Worm (Caenorhabditis elegans) whole organism, young adult: Measurements from ENCODE around the gene srh-120.

Experiments
- C17E4.6 ChIP-seq: fragments of 200-800 bp; sonication (Bioruptor generic); IDR thresholded peaks from 2 replicates; pipeline ENCODE4 v1.3.6; 2022; ENCODE audit warnings: missing genetic modification reagents, missing genetic modification characterization, missing compliant biosample characterization
- F10E7.11 ChIP-seq: sonication (generic microtip); optimal IDR thresholded peaks from 2 replicates; lab custom pipeline; 2017; ENCODE audit warnings: mild to moderate bottlenecking, missing genetic modification characterization, moderate library complexity, missing compliant biosample characterization
- F37B4.10 ChIP-seq: fragments of 200-800 bp; sonication (Bioruptor generic); IDR thresholded peaks from 2 replicates; pipeline ENCODE4 v1.3.6; 2022; ENCODE audit warnings: missing genetic modification characterization, missing compliant biosample characterization
- F39B2.1 ChIP-seq: fragments of 200-800 bp; sonication (Bioruptor generic); IDR thresholded peaks from 2 replicates; pipeline ENCODE4 v1.3.6; 2022; ENCODE audit warnings: missing genetic modification reagents, missing genetic modification characterization, missing compliant biosample characterization
- F49E8.2 ChIP-seq: sonication (generic microtip); optimal IDR thresholded peaks from 3 replicates; lab custom pipeline; 2017; ENCODE audit warnings: missing genetic modification characterization, mild to moderate bottlenecking, missing compliant biosample characterization, antibody characterized with exemption, moderate library complexity; ENCODE audit not compliant: insufficient read depth
- F57A8.1 ChIP-seq: fragments of 200-800 bp; sonication (Bioruptor generic); optimal IDR thresholded peaks from 2 replicates; lab custom pipeline; 2018; ENCODE audit warnings: mild to moderate bottlenecking, missing genetic modification characterization, moderate library complexity, missing compliant biosample characterization
- K11D2.4 ChIP-seq: fragments of 200-800 bp; sonication (Bioruptor generic); IDR thresholded peaks from 2 replicates; pipeline ENCODE4 v1.3.6; 2022; ENCODE audit warnings: missing genetic modification reagents, missing genetic modification characterization, missing compliant biosample characterization
- T26A5.8 ChIP-seq: sonication (generic microtip); optimal IDR thresholded peaks from 2 replicates; lab custom pipeline; 2016; ENCODE audit warnings: missing genetic modification characterization, missing compliant biosample characterization
- Y53G8AR.9 ChIP-seq: fragments of 200-800 bp; sonication (Bioruptor generic); conservative IDR thresholded peaks from 2 replicates; pipeline ENCODE4 v1.3.6; 2022; ENCODE audit warnings: missing genetic modification reagents, missing genetic modification characterization, missing compliant biosample characterization
- Y67H2A.10 ChIP-seq: fragments of 200-800 bp; sonication (Bioruptor generic); conservative IDR thresholded peaks from 2 replicates; pipeline ENCODE4 v1.3.6; 2022; ENCODE audit warnings: missing genetic modification reagents, missing genetic modification characterization, missing compliant biosample characterization
- Y79H2A.3 ChIP-seq: fragments of 200-800 bp; sonication (Bioruptor generic); conservative IDR thresholded peaks from 2 replicates; pipeline ENCODE4 v1.3.6; 2022; ENCODE audit warnings: missing genetic modification reagents, missing genetic modification characterization, missing compliant biosample characterization
- ZK185.1 ChIP-seq: sonication (generic microtip); optimal IDR thresholded peaks from 2 replicates; lab custom pipeline; 2016; ENCODE audit warnings: mild to moderate bottlenecking, missing genetic modification characterization, missing compliant biosample characterization; ENCODE audit not compliant: poor library complexity, severe bottlenecking
- aptf-3 ChIP-seq: fragments of 200-800 bp; sonication (Bioruptor generic); IDR thresholded peaks from 2 replicates; pipeline ENCODE4 v1.3.6; 2022; ENCODE audit warnings: missing genetic modification characterization, missing compliant biosample characterization
- athp-1 ChIP-seq: sonication (generic microtip); optimal IDR thresholded peaks from 2 replicates; lab custom pipeline; 2017; ENCODE audit warnings: mild to moderate bottlenecking, missing genetic modification characterization, missing compliant biosample characterization
- attf-6 ChIP-seq: fragments of 200-800 bp; sonication (Bioruptor generic); IDR thresholded peaks from 2 replicates; pipeline ENCODE4 v1.3.6; 2022; ENCODE audit warnings: missing genetic modification reagents, missing genetic modification characterization, missing compliant biosample characterization
- bed-2 ChIP-seq: fragments of 200-800 bp; sonication (Bioruptor generic); IDR thresholded peaks from 2 replicates; pipeline ENCODE4 v1.3.6; 2022; ENCODE audit warnings: missing genetic modification reagents, missing genetic modification characterization, missing compliant biosample characterization
- dpff-1 ChIP-seq: sonication (generic microtip); optimal IDR thresholded peaks from 2 replicates; lab custom pipeline; 2017; ENCODE audit warnings: mild to moderate bottlenecking, missing genetic modification characterization, missing compliant biosample characterization
- egl-44 ChIP-seq: fragments of 200-800 bp; sonication (Bioruptor generic); IDR thresholded peaks from 2 replicates; pipeline ENCODE4 v1.3.6; 2022; ENCODE audit warnings: missing genetic modification reagents, missing genetic modification characterization, missing compliant biosample characterization
- egrh-3 ChIP-seq: fragments of 200-800 bp; sonication (Bioruptor generic); IDR thresholded peaks from 2 replicates; pipeline ENCODE4 v1.3.6; 2022; ENCODE audit warnings: missing genetic modification reagents, missing genetic modification characterization, missing compliant biosample characterization
- ets-4 ChIP-seq: fragments of 200-800 bp; sonication (Bioruptor generic); optimal IDR thresholded peaks from 2 replicates; lab custom pipeline; 2018; ENCODE audit warnings: mild to moderate bottlenecking, missing genetic modification characterization, missing compliant biosample characterization
- him-1 ChIP-seq: sonication (generic microtip); optimal IDR thresholded peaks from 2 replicates; lab custom pipeline; 2016; ENCODE audit warnings: missing genotype, missing genetic modification reagents, missing genetic modification characterization, missing compliant biosample characterization
- hsf-1 ChIP-seq: fragments of 200-800 bp; sonication (Bioruptor generic); IDR thresholded peaks from 2 replicates; pipeline ENCODE4 v1.3.6; 2022; ENCODE audit warnings: missing genetic modification reagents, missing genetic modification characterization, missing compliant biosample characterization
- let-526 ChIP-seq: fragments of 200-800 bp; sonication (Bioruptor generic); IDR thresholded peaks from 2 replicates; pipeline ENCODE4 v1.3.6; 2022; ENCODE audit warnings: missing genetic modification reagents, missing genetic modification characterization, missing compliant biosample characterization
- lin-40 ChIP-seq: sonication (generic microtip); optimal IDR thresholded peaks from 2 replicates; lab custom pipeline; 2016; ENCODE audit warnings: missing genetic modification characterization, mild to moderate bottlenecking, missing compliant biosample characterization, missing genotype, missing genetic modification reagents
- lin-54 ChIP-seq: fragments of 200-800 bp; sonication (Bioruptor generic); optimal IDR thresholded peaks from 2 replicates; lab custom pipeline; 2018; ENCODE audit warnings: mild to moderate bottlenecking, missing genetic modification characterization, missing compliant biosample characterization
- lsl-1 ChIP-seq: fragments of 200-800 bp; sonication (Bioruptor generic); optimal IDR thresholded peaks from 2 replicates; lab custom pipeline; 2018; ENCODE audit warnings: mild to moderate bottlenecking, missing genetic modification characterization, moderate library complexity, missing compliant biosample characterization
- lsy-27 ChIP-seq: sonication (generic microtip); optimal IDR thresholded peaks from 2 replicates; lab custom pipeline; 2017; ENCODE audit warnings: missing genetic modification characterization, mild to moderate bottlenecking, missing compliant biosample characterization, antibody characterized with exemption, missing genotype, borderline replicate concordance; ENCODE audit not compliant: insufficient read depth
- pbrm-1 ChIP-seq: fragments of 200-800 bp; sonication (Bioruptor generic); IDR thresholded peaks from 2 replicates; pipeline ENCODE4 v1.3.6; 2022; ENCODE audit warnings: missing genetic modification reagents, missing genetic modification characterization, missing compliant biosample characterization
- rec-8 ChIP-seq, 2 experiments: sonication (generic microtip); optimal IDR thresholded peaks; 2 replicates each; lab custom pipeline; 2016; ENCODE audit warnings: mild to moderate bottlenecking in 2 of 2, missing genetic modification characterization in 2 of 2, missing genetic modification reagents in 2 of 2, missing genotype in 2 of 2, missing biosample characterization in 1 of 2, missing compliant biosample characterization in 1 of 2, moderate library complexity in 1 of 2
- rpc-1 ChIP-seq, 2 experiments: fragments of 150-350 bp in 1 of 2; sonication (generic microtip) in 1 of 2; optimal IDR thresholded peaks; 2 replicates each; lab custom pipeline; 2014 to 2018; ENCODE audit warnings: missing biosample characterization in 1 of 2, missing genetic modification characterization in 1 of 2, missing genetic modification reagents in 1 of 2, missing genotype in 1 of 2
- sea-2 ChIP-seq: fragments of 200-800 bp; sonication (Bioruptor generic); IDR thresholded peaks from 2 replicates; pipeline ENCODE4 v1.3.6; 2022; ENCODE audit warnings: missing genetic modification characterization, missing compliant biosample characterization
- snpc-3.4 ChIP-seq: sonication (generic microtip); optimal IDR thresholded peaks from 2 replicates; lab custom pipeline; 2017; ENCODE audit warnings: missing genetic modification characterization, mild to moderate bottlenecking, missing compliant biosample characterization, antibody characterized with exemption, moderate library complexity, missing genotype, missing genetic modification reagents
- tlf-1 ChIP-seq: fragments of 200-800 bp; sonication (Bioruptor generic); optimal IDR thresholded peaks from 2 replicates; lab custom pipeline; 2018; ENCODE audit warnings: mild to moderate bottlenecking, missing genetic modification characterization, missing compliant biosample characterization
- unc-62 ChIP-seq: fragments of 150-350 bp; optimal IDR thresholded peaks from 2 replicates; lab custom pipeline; 2014; ENCODE audit warnings: missing biosample characterization, missing genetic modification reagents, missing genetic modification characterization
- xnd-1 ChIP-seq: sonication (generic microtip); optimal IDR thresholded peaks from 2 replicates; lab custom pipeline; 2016; ENCODE audit warnings: missing genotype, missing genetic modification reagents, missing genetic modification characterization, missing compliant biosample characterization
- ztf-18 ChIP-seq: sonication (generic microtip); optimal IDR thresholded peaks from 2 replicates; lab custom pipeline; 2016; ENCODE audit warnings: missing genotype, mild to moderate bottlenecking, missing genetic modification characterization, missing compliant biosample characterization
- ztf-25 ChIP-seq: fragments of 200-800 bp; sonication (Bioruptor generic); IDR thresholded peaks from 2 replicates; pipeline ENCODE4 v1.3.6; 2022; ENCODE audit warnings: missing genetic modification reagents, missing genetic modification characterization, missing compliant biosample characterization
- ztf-6 ChIP-seq: fragments of 200-800 bp; sonication (Bioruptor generic); IDR thresholded peaks from 2 replicates; pipeline ENCODE4 v1.3.6; 2022; ENCODE audit warnings: missing genetic modification reagents, missing genetic modification characterization, missing compliant biosample characterization

srh-120 gene

DNA sequence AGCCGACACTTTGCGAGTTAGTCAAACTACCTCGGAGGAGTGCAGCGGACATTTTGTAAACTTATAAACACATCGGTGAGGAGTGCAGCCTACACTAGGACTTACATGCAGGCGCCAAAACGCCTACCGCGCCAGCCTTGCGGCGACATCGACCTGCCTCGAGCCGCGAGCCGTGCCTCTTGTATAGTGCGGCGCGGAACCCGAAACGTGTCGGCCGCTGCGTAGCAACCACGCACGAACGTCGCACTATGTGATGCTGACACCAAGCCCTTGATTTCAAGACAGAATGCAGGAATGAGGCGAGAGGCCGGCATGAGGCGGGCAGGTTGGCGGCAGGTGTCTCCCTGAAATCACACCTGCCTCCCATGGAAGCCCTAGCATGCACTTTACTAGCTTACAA lies 33.8 kb downstream of the srh-120 start:
- TF ChIP-seq unc-62 (GFP tag; lab: Kevin White, UChicago) = no peak
- no peak for TF ChIP-seq lin-54 (GFP tag; lab: Kevin White, UChicago)
- peak; percentile 49; the same call in 1 of the 2 replicates for TF ChIP-seq egrh-3 (GFP tag; lab: Robert Waterston, UW)
- no peak for TF ChIP-seq F57A8.1 (GFP tag; lab: Kevin White, UChicago)
- TF ChIP-seq F10E7.11 (tag; lab: Kevin White, UChicago) = no peak
- TF ChIP-seq Y79H2A.3 (GFP tag; lab: Robert Waterston, UW) = 0 out of 2 replicates have a peak, but pooled peaks have one; percentile 14
- no peak for TF ChIP-seq F39B2.1 (GFP tag; lab: Robert Waterston, UW)
- TF ChIP-seq ztf-25 (GFP tag; lab: Robert Waterston, UW) = no peak
- 0 out of 2 replicates have a peak, but pooled peaks have one; percentile 59 for TF ChIP-seq F37B4.10
- TF ChIP-seq hsf-1 = no peak
- no peak for TF ChIP-seq athp-1 (tag; lab: Kevin White, UChicago)
- TF ChIP-seq sea-2 = peak; percentile 88; the same call in 1 of the 2 replicates
- TF ChIP-seq, all 124 proteins: peak for 4

DNA sequence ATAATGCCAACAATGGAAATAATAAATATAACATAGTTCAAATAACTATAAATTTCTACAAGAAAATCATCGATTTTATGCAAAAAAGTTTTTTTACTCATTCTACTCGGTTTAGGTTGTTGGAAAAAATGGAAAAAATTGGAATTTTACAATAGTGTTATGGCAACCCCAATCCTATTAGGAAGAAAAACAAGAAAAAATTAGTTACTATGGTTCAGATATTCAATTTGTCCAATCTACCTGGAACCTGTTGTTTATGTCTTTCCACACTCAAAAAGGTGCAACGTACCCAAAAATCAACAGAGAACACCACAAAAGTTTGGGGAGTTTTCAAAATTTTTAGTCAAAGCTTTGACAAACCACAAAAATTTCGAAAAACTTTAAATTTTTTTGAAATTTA lies 34.6 kb downstream of the srh-120 start, which contains the start of gene T27C5.10:
T27C5.10 (minus strand) TSS at position 101 of the 400 bp plus-strand sequence.
- no peak for TF ChIP-seq him-1 (tag; lab: Kevin White, UChicago)
- no peak for TF ChIP-seq rpc-1 (optimal IDR thresholded peaks at IDR 0.05; lab: Kevin White, UChicago)
- TF ChIP-seq rpc-1 (tag; optimal IDR thresholded peaks at IDR 0.05; lab: Kevin White, UChicago) = no peak
- no peak for TF ChIP-seq lsy-27 (tag; lab: Kevin White, UChicago)
- TF ChIP-seq egl-44 (GFP tag; lab: Robert Waterston, UW) = no peak
- TF ChIP-seq let-526 = no peak
- TF ChIP-seq snpc-3.4 (tag; lab: Kevin White, UChicago) = no peak
- no peak for TF ChIP-seq pbrm-1
- TF ChIP-seq rec-8 (tag; optimal IDR thresholded peaks at IDR 0.05; lab: Kevin White, UChicago) = no peak
- TF ChIP-seq T26A5.8 (tag; lab: Kevin White, UChicago) = no peak
- TF ChIP-seq unc-62 (GFP tag; lab: Kevin White, UChicago) = no peak
- no peak for TF ChIP-seq ets-4
- TF ChIP-seq tlf-1 (GFP tag; lab: Kevin White, UChicago) = no peak
- TF ChIP-seq ZK185.1 (tag; lab: Kevin White, UChicago) = no peak
- TF ChIP-seq ztf-18 = no peak
- no peak for TF ChIP-seq dpff-1 (tag; lab: Kevin White, UChicago)
- TF ChIP-seq Y67H2A.10 (GFP tag; lab: Robert Waterston, UW) = no peak
- no peak for TF ChIP-seq Y53G8AR.9 (GFP tag; lab: Robert Waterston, UW)
- no peak for TF ChIP-seq xnd-1 (tag; lab: Kevin White, UChicago)

- TF ChIP-seq C17E4.6 (GFP tag; lab: Robert Waterston, UW) (no peak), K11D2.4 (GFP tag; lab: Robert Waterston, UW) (no peak), T26A5.8 (tag; lab: Kevin White, UChicago) (no peak), sea-2 (no peak)
Measured at ce11 chrV:17430903-17431302, 35.4 kb downstream of the srh-120 start, which contains the start of gene srbc-27. Gene srbc-27, plus strand, starts transcription at chrV:17431203.

ce11 chrV:17436492-17436891 lies 41.0 kb downstream of the srh-120 start, which contains the start of gene F20E11.18:
Gene F20E11.18, minus strand, starts transcription at chrV:17436592.
- TF ChIP-seq him-1 (tag; lab: Kevin White, UChicago) (no peak), lin-40 (tag; lab: Kevin White, UChicago) (no peak), aptf-3 (GFP tag; lab: Robert Waterston, UW) (no peak), egl-44 (GFP tag; lab: Robert Waterston, UW) (no peak), lsl-1 (no peak), F49E8.2 (tag; lab: Kevin White, UChicago) (no peak), bed-2 (GFP tag; lab: Robert Waterston, UW) (no peak), ztf-6 (GFP tag; lab: Robert Waterston, UW) (no peak), attf-6 (GFP tag; lab: Robert Waterston, UW) (no peak)
- TF ChIP-seq, all 124 proteins: peak for 0
